Worm (Caenorhabditis elegans) whole organism, L1 larva: ENCODE measurements around the gene T05C7.9.

Experiments
- C04F5.9 ChIP-seq: sonication (generic microtip); optimal IDR thresholded peaks from 2 replicates; lab custom pipeline; 2016; ENCODE audit warnings: missing genetic modification characterization, missing compliant biosample characterization
- Y116A8C.19 ChIP-seq: sonication (generic microtip); optimal IDR thresholded peaks from 2 replicates; lab custom pipeline; 2016; ENCODE audit warnings: missing compliant biosample characterization, missing genetic modification characterization, borderline replicate concordance
- ama-1 ChIP-seq: fragments of 150-350 bp; optimal IDR thresholded peaks from 2 replicates; lab custom pipeline; 2014
- blmp-1 ChIP-seq: fragments of 150-350 bp; optimal IDR thresholded peaks from 2 replicates; lab custom pipeline; 2014; ENCODE audit warnings: missing biosample characterization, missing genetic modification characterization
- ceh-63 ChIP-seq: fragments of 200-800 bp; sonication (Bioruptor generic); optimal IDR thresholded peaks from 2 replicates; lab custom pipeline; 2018; ENCODE audit warnings: mild to moderate bottlenecking, missing genetic modification characterization, missing compliant biosample characterization
- ceh-8 ChIP-seq: fragments of 200-800 bp; sonication (Bioruptor generic); optimal IDR thresholded peaks from 2 replicates; lab custom pipeline; 2018; ENCODE audit warnings: mild to moderate bottlenecking, missing genetic modification characterization, moderate library complexity, missing compliant biosample characterization
- ceh-88 ChIP-seq: fragments of 200-800 bp; sonication (Bioruptor generic); IDR thresholded peaks from 2 replicates; pipeline ENCODE4 v1.3.6; 2022; ENCODE audit warnings: missing genetic modification characterization, missing compliant biosample characterization
- dsc-1 ChIP-seq: sonication (generic microtip); optimal IDR thresholded peaks from 2 replicates; lab custom pipeline; 2016; ENCODE audit warnings: mild to moderate bottlenecking, missing genetic modification characterization, missing compliant biosample characterization
- efl-1 ChIP-seq, 4 experiments: fragments of 150-350 bp; optimal IDR thresholded peaks in 3 of 4; peaks in 1 of 4; 1 replicate in 1 of 4; 2 replicates in 3 of 4; lab custom pipeline; 2014; ENCODE audit warnings: missing biosample characterization in 2 of 4, missing genetic modification characterization in 2 of 4, missing genetic modification reagents in 2 of 4
- elt-3 ChIP-seq, 6 experiments: fragments of 150-350 bp in 1 of 6; sonication (generic microtip); optimal IDR thresholded peaks; 2 replicates each; lab custom pipeline; 2017 to 2018; ENCODE audit warnings: missing biosample characterization in 6 of 6, missing genetic modification characterization in 6 of 6, inconsistent platforms in 1 of 6
- fkh-10 ChIP-seq: sonication (generic microtip); optimal IDR thresholded peaks from 2 replicates; lab custom pipeline; 2017; ENCODE audit warnings: missing biosample characterization, missing genetic modification reagents, missing genetic modification characterization
- fkh-4 ChIP-seq: sonication (generic microtip); optimal IDR thresholded peaks from 2 replicates; lab custom pipeline; 2016; ENCODE audit warnings: missing compliant biosample characterization, missing genetic modification characterization, borderline replicate concordance
- fos-1 ChIP-seq: fragments of 150-350 bp; optimal IDR thresholded peaks from 2 replicates; lab custom pipeline; 2014; ENCODE audit warnings: missing biosample characterization, missing genetic modification characterization
- isw-1 ChIP-seq: fragments of 200-800 bp; sonication (Bioruptor generic); IDR thresholded peaks from 2 replicates; pipeline ENCODE4 v1.3.6; 2022; ENCODE audit warnings: missing genetic modification characterization, missing compliant biosample characterization
- jun-1 ChIP-seq: fragments of 150-350 bp; optimal IDR thresholded peaks from 2 replicates; lab custom pipeline; 2014; ENCODE audit warnings: missing biosample characterization, missing genetic modification reagents, missing genetic modification characterization
- lin-14 ChIP-seq: fragments of 200-800 bp; sonication (Bioruptor generic); optimal IDR thresholded peaks from 2 replicates; lab custom pipeline; 2018; ENCODE audit warnings: mild to moderate bottlenecking, missing genetic modification characterization, moderate library complexity, missing compliant biosample characterization
- lin-15B ChIP-seq: fragments of 150-350 bp; sonication (generic microtip); optimal IDR thresholded peaks from 3 replicates; lab custom pipeline; 2014; ENCODE audit warnings: missing biosample characterization, missing genetic modification characterization
- lsy-2 ChIP-seq, 2 experiments: fragments of 150-350 bp; optimal IDR thresholded peaks; 2 replicates each; lab custom pipeline; 2014; ENCODE audit warnings: missing biosample characterization in 2 of 2, missing genetic modification characterization in 2 of 2
- mab-9 ChIP-seq: fragments of 200-800 bp; sonication (Bioruptor generic); IDR thresholded peaks from 2 replicates; pipeline ENCODE4 v1.3.6; 2022; ENCODE audit warnings: missing genetic modification reagents, missing genetic modification characterization, missing compliant biosample characterization
- mef-2 ChIP-seq: fragments of 150-350 bp; optimal IDR thresholded peaks from 2 replicates; lab custom pipeline; 2014; ENCODE audit warnings: missing biosample characterization, missing genetic modification characterization
- nhr-11 ChIP-seq: fragments of 150-350 bp; optimal IDR thresholded peaks from 2 replicates; lab custom pipeline; 2014; ENCODE audit warnings: missing biosample characterization, missing genetic modification characterization
- nhr-19 ChIP-seq: fragments of 200-800 bp; sonication (Bioruptor generic); conservative IDR thresholded peaks from 2 replicates; pipeline ENCODE4 v1.3.6; 2022; ENCODE audit warnings: missing genetic modification characterization, missing compliant biosample characterization
- nhr-237 ChIP-seq: fragments of 150-350 bp; optimal IDR thresholded peaks from 2 replicates; lab custom pipeline; 2014; ENCODE audit warnings: missing biosample characterization, missing genetic modification characterization
- nhr-47 ChIP-seq: sonication (generic microtip); optimal IDR thresholded peaks from 2 replicates; lab custom pipeline; 2016; ENCODE audit warnings: mild to moderate bottlenecking, missing genetic modification characterization, moderate library complexity, missing compliant biosample characterization
- nhr-77 ChIP-seq: fragments of 150-350 bp; optimal IDR thresholded peaks from 2 replicates; lab custom pipeline; 2014; ENCODE audit warnings: missing biosample characterization, missing genetic modification characterization
- nhr-85 ChIP-seq: sonication (generic microtip); peaks from one replicate; lab custom pipeline; 2016; ENCODE audit warnings: missing genetic modification characterization, inconsistent platforms, missing compliant biosample characterization
- rnt-1 ChIP-seq: sonication (generic microtip); optimal IDR thresholded peaks from 2 replicates; lab custom pipeline; 2016; ENCODE audit warnings: mild to moderate bottlenecking, missing genetic modification characterization, moderate library complexity, missing compliant biosample characterization
- skn-1 ChIP-seq: fragments of 150-350 bp; optimal IDR thresholded peaks from 2 replicates; lab custom pipeline; 2014; ENCODE audit warnings: missing biosample characterization, missing genetic modification characterization
- sox-4 ChIP-seq: sonication (generic microtip); optimal IDR thresholded peaks from 2 replicates; lab custom pipeline; 2016; ENCODE audit warnings: missing genetic modification characterization, missing compliant biosample characterization
- unc-62 ChIP-seq: fragments of 150-350 bp; optimal IDR thresholded peaks from 2 replicates; lab custom pipeline; 2014; ENCODE audit warnings: missing biosample characterization, missing genetic modification reagents, missing genetic modification characterization

The T05C7.9 gene

DNA sequence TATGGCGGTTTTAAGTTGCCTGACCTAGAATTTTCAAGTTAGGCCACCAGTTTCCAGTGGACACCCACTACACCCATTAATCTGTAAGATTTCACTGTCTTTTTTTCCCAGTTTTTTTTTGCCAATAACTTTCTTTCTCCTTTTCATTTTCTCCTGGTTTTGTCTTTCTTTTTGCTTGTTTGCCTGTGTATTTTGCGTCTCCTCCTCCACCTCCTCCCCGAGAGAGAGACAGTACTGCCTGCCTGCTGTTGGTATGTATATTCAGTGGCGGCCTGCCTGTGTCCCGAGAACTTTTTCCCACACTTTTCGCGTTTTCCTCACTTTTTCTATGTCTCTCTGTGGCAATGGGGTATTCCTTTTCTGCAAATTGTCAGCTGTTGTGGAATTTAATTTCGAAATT is 2.4 kb downstream of the T05C7.9 start:
- TF ChIP-seq rnt-1 (tag; lab: Kevin White, UChicago) (no peak), nhr-85 (peak; percentile 58), ceh-88 (GFP tag; lab: Robert Waterston, UW) (no peak), skn-1 (tag; lab: Kevin White, UChicago) (no peak), blmp-1 (peak; percentile 46), efl-1 (optimal IDR thresholded peaks at IDR 0.05; lab: Kevin White, UChicago) (no peak), efl-1 (GFP tag; optimal IDR thresholded peaks at IDR 0.05 in 1 of 2; lab: Kevin White, UChicago) (peak in 1 of 2 experiments; percentile 82), nhr-11 (tag; lab: Kevin White, UChicago) (no peak)

DNA sequence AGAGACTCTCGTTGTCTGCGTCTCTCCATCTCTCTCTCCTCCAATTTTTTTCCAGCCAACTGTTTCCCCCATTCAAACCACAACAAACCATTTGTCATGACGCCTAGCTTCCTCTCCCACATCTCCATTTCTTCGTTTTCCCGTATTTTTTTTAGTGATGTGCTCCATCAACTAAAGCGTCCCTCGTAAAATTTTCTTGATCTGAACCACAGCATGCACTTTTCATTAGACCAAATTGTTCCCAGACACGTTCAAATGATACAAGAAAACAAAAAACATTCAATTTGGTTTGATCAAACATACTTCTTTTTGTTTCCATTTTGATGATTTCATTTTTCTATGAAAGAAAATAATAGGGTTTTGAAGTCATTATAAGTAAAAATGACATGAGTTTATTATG is 3.2 kb downstream of the T05C7.9 start:
- peak; percentile 69 for TF ChIP-seq fkh-4
- no peak for TF ChIP-seq unc-62
- TF ChIP-seq nhr-237 (tag; lab: Kevin White, UChicago), result no peak
- TF ChIP-seq dsc-1, result peak; percentile 90
- no peak for TF ChIP-seq lin-15B (tag; lab: Kevin White, UChicago)
- no peak for TF ChIP-seq ama-1 (lab: Kevin White, UChicago)
- no peak for TF ChIP-seq Y116A8C.19 (tag; lab: Kevin White, UChicago)
- TF ChIP-seq lin-14 (GFP tag; lab: Kevin White, UChicago), result no peak
- TF ChIP-seq nhr-11 (tag; lab: Kevin White, UChicago), result no peak
- TF ChIP-seq ceh-63 (GFP tag; lab: Kevin White, UChicago), result no peak
- peak; percentile 42 for TF ChIP-seq nhr-85
- no peak for TF ChIP-seq jun-1 (tag; lab: Kevin White, UChicago)
- peak; percentile 35 for TF ChIP-seq rnt-1 (tag; lab: Kevin White, UChicago)

DNA sequence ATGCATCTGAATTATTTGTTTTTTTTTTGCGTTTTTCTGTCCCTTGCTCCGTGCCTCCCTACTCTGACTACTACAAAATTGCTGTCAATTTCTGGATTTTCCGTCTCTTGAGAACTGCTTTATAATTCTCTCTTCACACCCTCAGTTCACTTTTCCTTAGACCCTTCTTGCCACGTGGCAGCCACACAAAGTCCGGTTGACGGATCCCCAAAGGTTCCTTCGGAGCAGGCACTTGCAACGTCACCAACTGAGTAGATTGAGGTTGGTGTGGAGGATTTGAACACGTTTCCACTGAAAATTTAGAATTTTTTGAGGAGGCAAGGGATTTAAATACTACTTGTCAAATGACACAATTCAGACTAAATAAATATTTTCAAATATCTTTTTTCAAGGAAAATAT is 7.7 kb downstream of the T05C7.9 start:
- TF ChIP-seq efl-1 (optimal IDR thresholded peaks at IDR 0.05; lab: Kevin White, UChicago) (no peak), efl-1 (GFP tag; optimal IDR thresholded peaks at IDR 0.05 in 1 of 2; lab: Kevin White, UChicago) (peak in 1 of 2 experiments; percentile 90), ceh-8 (GFP tag; lab: Kevin White, UChicago) (no peak)

DNA sequence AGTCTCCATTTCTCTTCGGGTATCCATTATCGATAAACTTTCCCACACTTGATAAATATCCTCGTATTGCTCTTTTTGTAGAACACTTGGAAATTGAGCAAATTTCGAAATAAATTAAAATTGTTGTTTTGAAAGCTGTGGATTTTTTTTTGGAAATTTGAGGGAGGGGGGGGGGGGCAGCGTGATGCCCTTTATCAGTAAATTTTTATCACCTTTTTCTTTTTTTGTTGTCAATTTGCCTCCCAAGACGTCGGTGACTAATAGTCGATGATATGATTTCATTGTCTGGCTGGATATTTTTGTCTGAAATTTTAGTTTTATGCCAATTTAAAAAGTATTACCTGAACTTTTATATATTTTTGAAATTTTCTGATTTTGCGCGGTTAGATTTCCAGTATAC is 10.9 kb downstream of the T05C7.9 start, which contains the start of gene scl-23:
scl-23 (minus strand) TSS at position 101 of the 400 bp plus-strand sequence.
- TF ChIP-seq C04F5.9 (tag; lab: Kevin White, UChicago) (no peak), lsy-2 (tag; optimal IDR thresholded peaks at IDR 0.05; lab: Kevin White, UChicago) (no peak), mab-9 (GFP tag; lab: Robert Waterston, UW) (no peak), mef-2 (tag; lab: Kevin White, UChicago) (no peak), nhr-237 (tag; lab: Kevin White, UChicago) (no peak), fos-1 (no peak)
- TF ChIP-seq, all 84 proteins: peak for 0

DNA sequence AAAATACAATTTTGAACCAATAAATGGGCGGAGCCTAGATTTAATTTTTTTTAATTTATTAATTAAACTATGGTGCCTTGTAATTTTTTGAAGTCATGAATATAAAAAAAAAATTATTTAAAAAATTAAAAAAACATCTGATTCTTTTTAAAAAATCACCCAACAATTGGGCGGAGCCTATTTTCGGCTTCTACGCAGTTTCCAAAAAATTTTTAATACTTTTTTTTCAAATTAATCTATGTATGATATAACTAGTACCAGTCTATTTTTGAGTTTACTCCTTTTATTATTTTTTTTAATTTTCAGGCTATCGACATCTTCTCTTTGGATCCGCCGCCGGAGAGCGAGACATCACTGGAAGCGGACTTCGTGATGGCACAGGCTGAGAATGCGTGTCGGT is 12.6 kb downstream of the T05C7.9 start, which contains the start of gene tpa-1:
tpa-1 (plus strand) TSS at position 301 of the 400 bp plus-strand sequence.
- TF ChIP-seq nhr-19, result no peak

DNA sequence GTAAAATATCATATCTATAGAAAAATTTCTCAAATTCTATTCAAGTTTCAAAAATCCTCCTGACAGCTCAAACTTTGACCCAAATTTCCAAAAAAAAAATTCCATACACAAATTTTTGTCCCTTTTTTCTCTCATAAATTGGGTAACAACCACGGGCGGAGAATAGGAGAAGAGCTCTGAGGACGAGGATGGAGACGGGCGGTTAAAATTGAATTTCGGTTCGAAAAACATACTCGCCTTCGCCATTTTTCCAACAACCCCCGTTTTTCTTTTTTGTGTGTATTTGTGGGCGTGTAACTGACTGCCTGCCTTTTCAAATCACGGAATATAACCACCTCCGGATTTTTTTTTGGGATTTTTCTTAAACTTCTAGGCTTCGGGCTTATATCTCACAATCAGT is 18.6 kb downstream of the T05C7.9 start:
- TF ChIP-seq nhr-47 (tag; lab: Kevin White, UChicago) (no peak), C04F5.9 (tag; lab: Kevin White, UChicago) (no peak), sox-4 (no peak), nhr-237 (tag; lab: Kevin White, UChicago) (no peak), fkh-10 (GFP tag; lab: Kevin White, UChicago) (peak; percentile 24), nhr-77 (tag; lab: Kevin White, UChicago) (no peak), lin-15B (tag; lab: Kevin White, UChicago) (no peak), elt-3 (tag; optimal IDR thresholded peaks at IDR 0.05; lab: Kevin White, UChicago) (no peak), mef-2 (tag; lab: Kevin White, UChicago) (no peak), lin-14 (GFP tag; lab: Kevin White, UChicago) (peak; percentile 6), isw-1 (GFP tag; lab: Robert Waterston, UW) (no peak)
